Worm (Caenorhabditis elegans): ENCODE results near the gene Y26E6A.2.
A peak's percentile ranks its signal among the peaks of the same experiment; 100 is the strongest.

Gene Y26E6A.2

ce11 chrX:13886195-13886594 lies 28.0 kb downstream of the Y26E6A.2 start (continued):
- TF ChIP-seq B0261.1 (tag; optimal IDR thresholded peaks at IDR 0.05) = peak; percentile 2
- TF ChIP-seq hsf-1 (GFP tag; IDR thresholded peaks at IDR 0.05) = no peak
- TF ChIP-seq rpc-1 (optimal IDR thresholded peaks at IDR 0.05) = peak; percentile 22
- peak; percentile 55 for TF ChIP-seq rpc-1 (tag; optimal IDR thresholded peaks at IDR 0.05)
- TF ChIP-seq tbx-9 (tag; optimal IDR thresholded peaks at IDR 0.05; ENCODE audit: borderline replicate concordance) = no peak
- TF ChIP-seq Y67H2A.10 (GFP tag; conservative IDR thresholded peaks at IDR 0.05) = no peak
- TF ChIP-seq nhr-80 (tag; optimal IDR thresholded peaks at IDR 0.05) = no peak
- TF ChIP-seq lsl-1 (GFP tag; optimal IDR thresholded peaks at IDR 0.05) = no peak
- TF ChIP-seq egrh-3 (GFP tag; IDR thresholded peaks at IDR 0.05) = no peak
- no peak for TF ChIP-seq hrde-1 (tag; optimal IDR thresholded peaks at IDR 0.05; ENCODE audit: borderline replicate concordance)
- TF ChIP-seq hmg-20 (GFP tag; IDR thresholded peaks at IDR 0.05) = 0 out of 2 replicates have a peak, but pooled peaks have one; percentile 17
- no peak for TF ChIP-seq F23B12.7 (tag; optimal IDR thresholded peaks at IDR 0.05; ENCODE audit: insufficient read depth)
- TF ChIP-seq aptf-3 (GFP tag; IDR thresholded peaks at IDR 0.05) = no peak
- TF ChIP-seq lir-1 (GFP tag; conservative IDR thresholded peaks at IDR 0.05) = no peak
- no peak for TF ChIP-seq nhr-27 (tag; optimal IDR thresholded peaks at IDR 0.05)
- TF ChIP-seq B0035.1 (tag; optimal IDR thresholded peaks at IDR 0.05) = no peak
- no peak for TF ChIP-seq attf-6 (GFP tag; IDR thresholded peaks at IDR 0.05)
- TF ChIP-seq ztf-26 (tag; optimal IDR thresholded peaks at IDR 0.05) = no peak
- no peak for TF ChIP-seq repo-1 (tag; optimal IDR thresholded peaks at IDR 0.05)
- TF ChIP-seq lsy-27 (tag; optimal IDR thresholded peaks at IDR 0.05; ENCODE audit: borderline replicate concordance, insufficient read depth) = no peak
- TF ChIP-seq aptf-2 (GFP tag; conservative IDR thresholded peaks at IDR 0.05) = 0 out of 2 replicates have a peak, but pooled peaks have one; percentile 19
- TF ChIP-seq ztf-25 (GFP tag; IDR thresholded peaks at IDR 0.05) = no peak
- TF ChIP-seq ceh-27 (GFP tag; optimal IDR thresholded peaks at IDR 0.05) = no peak
- TF ChIP-seq madf-3 (GFP tag; IDR thresholded peaks at IDR 0.05) = no peak
- TF ChIP-seq tlf-1 (GFP tag; optimal IDR thresholded peaks at IDR 0.05) = no peak
- no peak for TF ChIP-seq lag-1 (GFP tag; IDR thresholded peaks at IDR 0.05)
- no peak for TF ChIP-seq K12H6.12 (tag; optimal IDR thresholded peaks at IDR 0.05)
- TF ChIP-seq B0336.3 (GFP tag; IDR thresholded peaks at IDR 0.05) = no peak
- TF ChIP-seq T26A5.8 (tag; optimal IDR thresholded peaks at IDR 0.05) = no peak
- TF ChIP-seq mel-28 (tag; optimal IDR thresholded peaks at IDR 0.05; ENCODE audit: borderline replicate concordance) = no peak
- TF ChIP-seq sea-2 (GFP tag; IDR thresholded peaks at IDR 0.05) = no peak
- 0 out of 2 replicates have a peak, but pooled peaks have one; percentile 41 for TF ChIP-seq rcor-1 (GFP tag; IDR thresholded peaks at IDR 0.05)
- no peak for TF ChIP-seq Y95B8A.8 (GFP tag; IDR thresholded peaks at IDR 0.05)
- TF ChIP-seq attf-5 (GFP tag; optimal IDR thresholded peaks at IDR 0.05) = no peak
- TF ChIP-seq C17E4.6 (GFP tag; IDR thresholded peaks at IDR 0.05) = no peak
- no peak for TF ChIP-seq nfyb-1 (GFP tag; IDR thresholded peaks at IDR 0.05)

DNA sequence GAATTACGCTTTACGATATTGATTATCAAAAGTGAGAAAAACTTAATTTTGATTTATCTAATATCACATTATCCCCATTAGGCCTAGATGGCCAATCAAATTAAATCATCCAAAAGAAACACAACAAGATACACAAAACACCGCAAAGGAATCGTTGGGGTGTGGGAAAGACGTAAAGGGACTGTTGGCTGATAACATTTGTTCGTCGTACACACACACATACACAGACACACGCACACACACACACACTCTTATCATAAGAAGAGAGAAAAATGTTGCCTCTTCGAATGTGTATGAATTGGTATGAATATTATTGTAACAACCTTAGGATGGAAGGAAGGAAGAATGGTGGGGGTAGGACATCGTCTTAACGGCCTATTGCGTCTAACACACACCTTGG lies 29.1 kb downstream of the Y26E6A.2 start:
- peak; percentile 75 for TF ChIP-seq nhr-80 (tag; optimal IDR thresholded peaks at IDR 0.05)
- no peak for TF ChIP-seq athp-1 (tag; optimal IDR thresholded peaks at IDR 0.05)

DNA sequence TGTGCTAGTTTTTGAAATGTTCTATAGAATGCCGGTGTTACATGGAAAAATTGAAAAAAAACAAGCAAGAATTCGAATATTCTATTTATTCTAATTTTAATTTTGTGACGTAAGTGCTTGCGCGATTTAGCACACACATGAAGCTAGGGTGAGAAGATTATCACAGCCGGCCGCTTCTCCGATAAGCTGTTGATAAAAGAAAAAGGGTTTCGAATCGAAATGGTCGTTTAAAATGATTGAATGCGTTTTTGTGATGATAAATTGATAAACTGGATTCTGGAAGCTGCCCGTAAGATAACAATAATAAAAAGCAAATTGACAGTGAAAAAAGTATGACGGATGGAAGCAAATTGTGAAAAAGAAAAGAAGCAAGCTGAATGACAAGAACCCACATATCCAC lies 30.0 kb downstream of the Y26E6A.2 start:
- TF ChIP-seq ekl-4 (GFP tag; IDR thresholded peaks at IDR 0.05) (no peak), nhr-80 (tag; optimal IDR thresholded peaks at IDR 0.05) (peak; percentile 36), chd-7 (tag; optimal IDR thresholded peaks at IDR 0.05) (no peak), rpc-1 (optimal IDR thresholded peaks at IDR 0.05) (no peak), rpc-1 (tag; optimal IDR thresholded peaks at IDR 0.05) (no peak), F52B5.7 (tag; optimal IDR thresholded peaks at IDR 0.05) (no peak)

Data from whole organism, young adult.